Worm (Caenorhabditis elegans) whole organism, L4 larva: ENCODE data around the gene F43G6.17.
A peak's percentile ranks its signal among the peaks of the same experiment; 100 is the strongest.

Source experiments
- F26F4.8 ChIP-seq: fragments of 200-800 bp; sonication (Bioruptor generic); conservative IDR thresholded peaks from 2 replicates; pipeline ENCODE4 v1.3.6; 2022; ENCODE audit warnings: missing genetic modification characterization, missing compliant biosample characterization
- F37D6.2 ChIP-seq: sonication (generic microtip); optimal IDR thresholded peaks from 2 replicates; lab custom pipeline; 2016; ENCODE audit warnings: mild to moderate bottlenecking, missing genetic modification characterization, missing compliant biosample characterization
- Y5F2A.4 ChIP-seq: fragments of 200-800 bp; sonication (Bioruptor generic); optimal IDR thresholded peaks from 2 replicates; lab custom pipeline; 2018; ENCODE audit warnings: mild to moderate bottlenecking, missing genetic modification characterization, missing compliant biosample characterization
- Y75B8A.6 ChIP-seq: fragments of 200-800 bp; sonication (Bioruptor generic); IDR thresholded peaks from 2 replicates; pipeline ENCODE4 v1.3.6; 2022; ENCODE audit warnings: missing genetic modification reagents, missing genetic modification characterization, missing compliant biosample characterization
- ZK337.2 ChIP-seq: fragments of 200-800 bp; sonication (Bioruptor generic); IDR thresholded peaks from 2 replicates; pipeline ENCODE4 v1.3.6; 2022; ENCODE audit warnings: missing genetic modification reagents, missing genetic modification characterization, missing compliant biosample characterization
- aly-2 ChIP-seq: sonication (generic microtip); optimal IDR thresholded peaks from 2 replicates; lab custom pipeline; 2018; ENCODE audit warnings: missing biosample characterization, missing genetic modification characterization
- ceh-82 ChIP-seq: sonication (generic microtip); optimal IDR thresholded peaks from 2 replicates; lab custom pipeline; 2017; ENCODE audit warnings: missing biosample characterization, missing genetic modification characterization
- daf-16 ChIP-seq, 3 experiments: sonication (generic microtip); optimal IDR thresholded peaks; 2 replicates each; lab custom pipeline; 2016 to 2017; ENCODE audit warnings: missing genetic modification characterization in 3 of 3, missing genetic modification reagents in 3 of 3, mild to moderate bottlenecking in 2 of 3, missing compliant biosample characterization in 2 of 3, missing biosample characterization in 1 of 3, moderate library complexity in 1 of 3
- dmd-6 ChIP-seq: fragments of 200-800 bp; sonication (Bioruptor generic); IDR thresholded peaks from 2 replicates; pipeline ENCODE4 v1.3.6; 2022; ENCODE audit warnings: missing genetic modification reagents, missing genetic modification characterization, missing compliant biosample characterization
- dmd-8 ChIP-seq: fragments of 200-800 bp; sonication (Bioruptor generic); IDR thresholded peaks from 2 replicates; pipeline ENCODE4 v1.3.6; 2022; ENCODE audit warnings: missing genetic modification characterization, missing compliant biosample characterization
- dve-1 ChIP-seq: sonication (generic microtip); optimal IDR thresholded peaks from 2 replicates; lab custom pipeline; 2017; ENCODE audit warnings: antibody characterized with exemption, mild to moderate bottlenecking, missing genetic modification characterization, missing compliant biosample characterization; ENCODE audit not compliant: insufficient read depth
- hif-1 ChIP-seq, 2 experiments: sonication (generic microtip); optimal IDR thresholded peaks; 2 replicates each; lab custom pipeline; 2016 to 2017; ENCODE audit warnings: missing compliant biosample characterization in 2 of 2, missing genetic modification characterization in 2 of 2, missing genetic modification reagents in 2 of 2, missing genotype in 2 of 2, mild to moderate bottlenecking in 1 of 2
- hlh-11 ChIP-seq: fragments of 200-800 bp; sonication (Bioruptor generic); optimal IDR thresholded peaks from 2 replicates; lab custom pipeline; 2018; ENCODE audit warnings: mild to moderate bottlenecking, missing genetic modification characterization, missing compliant biosample characterization
- hlh-30 ChIP-seq: sonication (generic microtip); optimal IDR thresholded peaks from 2 replicates; lab custom pipeline; 2017; ENCODE audit warnings: antibody characterized with exemption, mild to moderate bottlenecking, missing genetic modification characterization, missing compliant biosample characterization; ENCODE audit not compliant: insufficient read depth
- jun-1 ChIP-seq: fragments of 150-350 bp; optimal IDR thresholded peaks from 2 replicates; lab custom pipeline; 2014; ENCODE audit warnings: missing biosample characterization, missing genetic modification reagents, missing genetic modification characterization
- lin-1 ChIP-seq: fragments of 200-800 bp; sonication (Bioruptor generic); IDR thresholded peaks from 2 replicates; pipeline ENCODE4 v1.3.6; 2022; ENCODE audit warnings: missing genetic modification reagents, missing genetic modification characterization, missing compliant biosample characterization
- lin-38 ChIP-seq: fragments of 200-800 bp; sonication (Bioruptor generic); IDR thresholded peaks from 2 replicates; pipeline ENCODE4 v1.3.6; 2022; ENCODE audit warnings: missing genetic modification reagents, missing genetic modification characterization, missing compliant biosample characterization
- madf-9 ChIP-seq: fragments of 200-800 bp; sonication (Bioruptor generic); conservative IDR thresholded peaks from 2 replicates; pipeline ENCODE4 v1.3.6; 2022; ENCODE audit warnings: missing genetic modification reagents, missing genetic modification characterization, missing compliant biosample characterization
- mdl-1 ChIP-seq, 2 experiments: fragments of 150-350 bp in 1 of 2; sonication (generic microtip) in 1 of 2; optimal IDR thresholded peaks; 2 replicates each; lab custom pipeline; 2014 to 2017; ENCODE audit warnings: missing biosample characterization in 2 of 2, missing genetic modification characterization in 2 of 2
- mes-2 ChIP-seq: sonication (generic microtip); optimal IDR thresholded peaks from 2 replicates; lab custom pipeline; 2016; ENCODE audit warnings: missing genotype, mild to moderate bottlenecking, missing genetic modification characterization, missing compliant biosample characterization; ENCODE audit not compliant: poor library complexity, severe bottlenecking
- nhr-237 ChIP-seq: sonication (generic microtip); optimal IDR thresholded peaks from 2 replicates; lab custom pipeline; 2017; ENCODE audit warnings: missing biosample characterization, missing genetic modification characterization
- nhr-28 ChIP-seq: fragments of 150-350 bp; optimal IDR thresholded peaks from 2 replicates; lab custom pipeline; 2014; ENCODE audit warnings: missing biosample characterization, missing genetic modification characterization
- nhr-48 ChIP-seq: sonication (generic microtip); optimal IDR thresholded peaks from 2 replicates; lab custom pipeline; 2016; ENCODE audit warnings: mild to moderate bottlenecking, missing genetic modification characterization, missing compliant biosample characterization
- nhr-6 ChIP-seq: fragments of 150-350 bp; optimal IDR thresholded peaks from 2 replicates; lab custom pipeline; 2014; ENCODE audit warnings: missing biosample characterization, missing genetic modification characterization
- pha-4 ChIP-seq, 2 experiments: fragments of 150-350 bp in 1 of 2; fragments of 200-800 bp in 1 of 2; sonication (Bioruptor generic) in 1 of 2; IDR thresholded peaks in 1 of 2; optimal IDR thresholded peaks in 1 of 2; 2 replicates each; pipeline versions ENCODE4 v1.3.6 to Lab custom; 2014 to 2022; ENCODE audit warnings: missing genetic modification characterization in 2 of 2, missing genetic modification reagents in 2 of 2, missing biosample characterization in 1 of 2, missing compliant biosample characterization in 1 of 2
- php-3 ChIP-seq: fragments of 200-800 bp; sonication (Bioruptor generic); IDR thresholded peaks from 2 replicates; pipeline ENCODE4 v1.3.6; 2022; ENCODE audit warnings: missing genetic modification reagents, missing genetic modification characterization, missing compliant biosample characterization
- rbr-2 ChIP-seq: sonication (generic microtip); optimal IDR thresholded peaks from 2 replicates; lab custom pipeline; 2016; ENCODE audit warnings: missing genotype, missing genetic modification characterization, missing compliant biosample characterization
- sdz-12 ChIP-seq: fragments of 200-800 bp; sonication (Bioruptor generic); optimal IDR thresholded peaks from 2 replicates; lab custom pipeline; 2018; ENCODE audit warnings: mild to moderate bottlenecking, missing genetic modification characterization, missing compliant biosample characterization
- spr-3 ChIP-seq: fragments of 200-800 bp; sonication (Bioruptor generic); optimal IDR thresholded peaks from 2 replicates; lab custom pipeline; 2018; ENCODE audit warnings: mild to moderate bottlenecking, missing genetic modification characterization, missing compliant biosample characterization
- tag-97 ChIP-seq: fragments of 200-800 bp; sonication (Bioruptor generic); IDR thresholded peaks from 2 replicates; pipeline ENCODE4 v1.3.6; 2022; ENCODE audit warnings: missing genetic modification characterization, missing compliant biosample characterization
- unc-62 ChIP-seq, 3 experiments: fragments of 150-350 bp in 1 of 3; sonication (generic microtip); optimal IDR thresholded peaks in 2 of 3; peaks in 1 of 3; 1 replicate in 1 of 3; 2 replicates in 2 of 3; lab custom pipeline; 2014 to 2017; ENCODE audit warnings: missing biosample characterization in 3 of 3, missing genetic modification characterization in 3 of 3, missing genetic modification reagents in 3 of 3, missing genotype in 1 of 3
- zag-1 ChIP-seq: fragments of 150-350 bp; optimal IDR thresholded peaks from 2 replicates; lab custom pipeline; 2014; ENCODE audit warnings: missing biosample characterization, missing genetic modification characterization
- zip-2 ChIP-seq: fragments of 150-350 bp; optimal IDR thresholded peaks from 2 replicates; lab custom pipeline; 2014; ENCODE audit warnings: missing biosample characterization, missing genetic modification characterization

Gene F43G6.17

ce11 chrII:11852191-11852901 is 49.8 kb downstream of the F43G6.17 start:
- TF ChIP-seq mes-2 (tag; lab: Kevin White, UChicago) (no peak), Y5F2A.4 (GFP tag; lab: Kevin White, UChicago) (no peak), sdz-12 (GFP tag; lab: Kevin White, UChicago) (no peak), daf-16 (GFP tag; optimal IDR thresholded peaks at IDR 0.05; lab: Kevin White, UChicago) (no peak), daf-16 (tag; optimal IDR thresholded peaks at IDR 0.05; lab: Kevin White, UChicago) (no peak), unc-62 (GFP tag; optimal IDR thresholded peaks at IDR 0.05 in 1 of 2; lab: Kevin White, UChicago) (peak in 1 of 2 experiments; percentile 92), unc-62 (tag; optimal IDR thresholded peaks at IDR 0.05; lab: Kevin White, UChicago) (no peak), dmd-8 (GFP tag; lab: Robert Waterston, UW) (no peak), F37D6.2 (no peak), php-3 (GFP tag; lab: Robert Waterston, UW) (no peak), lin-1 (GFP tag; lab: Robert Waterston, UW) (no peak), nhr-28 (tag; lab: Kevin White, UChicago) (peak; percentile 6), hif-1 (tag; optimal IDR thresholded peaks at IDR 0.05; lab: Kevin White, UChicago) (no peak), aly-2 (tag; lab: Kevin White, UChicago) (no peak), zip-2 (tag; lab: Kevin White, UChicago) (no peak), hlh-30 (tag; lab: Kevin White, UChicago) (no peak), jun-1 (tag; lab: Kevin White, UChicago) (no peak), lin-38 (no peak), nhr-6 (tag; lab: Kevin White, UChicago) (no peak), dve-1 (tag; lab: Kevin White, UChicago) (no peak), madf-9 (GFP tag; lab: Robert Waterston, UW) (no peak), rbr-2 (tag; lab: Kevin White, UChicago) (no peak), zag-1 (no peak), spr-3 (no peak), pha-4 (GFP tag; IDR thresholded peaks at IDR 0.05; lab: Robert Waterston, UW) (no peak), pha-4 (tag; optimal IDR thresholded peaks at IDR 0.05; lab: Kevin White, UChicago) (no peak), nhr-237 (tag; lab: Kevin White, UChicago) (no peak), ZK337.2 (GFP tag; lab: Robert Waterston, UW) (no peak), mdl-1 (tag; optimal IDR thresholded peaks at IDR 0.05; lab: Kevin White, UChicago) (peak in 1 of 2 experiments; percentile 22), dmd-6 (peak; percentile 28; the same call in 1 of the 2 replicates), hlh-11 (peak; percentile 31), nhr-48 (peak; percentile 12), ceh-82 (tag; lab: Kevin White, UChicago) (no peak), tag-97 (GFP tag; lab: Robert Waterston, UW) (no peak), F26F4.8 (GFP tag; lab: Robert Waterston, UW) (no peak)

ce11 chrII:11853108-11853507 is 50.6 kb downstream of the F43G6.17 start:
- TF ChIP-seq Y75B8A.6 (GFP tag; lab: Robert Waterston, UW) (no peak), unc-62 (GFP tag; optimal IDR thresholded peaks at IDR 0.05 in 1 of 2; lab: Kevin White, UChicago) (peak in 1 of 2 experiments; percentile 52), unc-62 (tag; optimal IDR thresholded peaks at IDR 0.05; lab: Kevin White, UChicago) (no peak)
